Worm (Caenorhabditis elegans): ENCODE measurements around the gene ZK813.1.

DNA sequence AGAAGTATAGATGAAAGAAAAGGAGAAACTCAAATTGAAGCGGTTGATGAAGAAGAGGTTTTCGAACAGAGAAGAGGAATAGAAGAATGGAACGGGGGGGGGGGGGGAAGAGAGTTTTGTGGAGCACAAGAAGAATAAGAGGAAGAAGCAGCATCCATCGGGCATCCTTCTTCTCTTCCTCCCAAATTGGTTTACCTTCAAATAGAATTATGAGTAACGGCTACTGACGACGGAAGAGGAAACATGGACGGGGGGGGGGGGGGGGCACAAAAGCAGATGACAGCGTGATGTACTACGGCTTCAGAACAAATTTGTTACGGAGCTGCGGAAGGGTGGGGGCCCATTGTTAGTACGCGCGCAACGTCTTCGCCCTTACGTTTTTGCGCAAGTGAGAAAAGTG, 23.2 kb downstream of the ZK813.1 start:
- no peak for TF ChIP-seq fkh-10 (GFP tag; optimal IDR thresholded peaks at IDR 0.05)
- TF ChIP-seq mec-3 (tag; optimal IDR thresholded peaks at IDR 0.05; ENCODE audit: borderline replicate concordance), result no peak
- TF ChIP-seq nhr-11 (tag; optimal IDR thresholded peaks at IDR 0.05), result no peak
- no peak for TF ChIP-seq dve-1 (tag; optimal IDR thresholded peaks at IDR 0.05)
- no peak for TF ChIP-seq hlh-30 (tag; optimal IDR thresholded peaks at IDR 0.05; ENCODE audit: insufficient read depth)
- TF ChIP-seq ama-1 (optimal IDR thresholded peaks at IDR 0.05), result no peak
- no peak for TF ChIP-seq ahr-1 (tag; optimal IDR thresholded peaks at IDR 0.05)
- no peak for TF ChIP-seq unc-86 (tag; optimal IDR thresholded peaks at IDR 0.05)
- TF ChIP-seq ceh-31 (tag; optimal IDR thresholded peaks at IDR 0.05), result no peak
- no peak for TF ChIP-seq nfya-1 (tag; optimal IDR thresholded peaks at IDR 0.05)
- TF ChIP-seq pros-1 (tag; optimal IDR thresholded peaks at IDR 0.05), result no peak
- TF ChIP-seq ceh-22 (tag; optimal IDR thresholded peaks at IDR 0.05), result no peak

All from whole organism, late embryonic.